Fruit fly (Drosophila melanogaster) whole organism, adult: ENCODE results near the gene chas.

Source experiments
- CG11617 ChIP-seq: fragments of 200-800 bp; sonication (Bioruptor generic); optimal IDR thresholded peaks from 2 replicates; lab custom pipeline; 2017; ENCODE audit warnings: mild to moderate bottlenecking, missing biosample characterization, missing genetic modification reagents, missing genetic modification characterization
- CG12768 ChIP-seq: fragments of 200-800 bp; sonication (Bioruptor generic); optimal IDR thresholded peaks from 2 replicates; lab custom pipeline; 2017; ENCODE audit warnings: missing biosample characterization, missing genetic modification characterization, mild to moderate bottlenecking, moderate library complexity, missing genetic modification reagents
- CG14711 ChIP-seq: fragments of 200-800 bp; sonication (Bioruptor generic); optimal IDR thresholded peaks from 2 replicates; lab custom pipeline; 2018; ENCODE audit warnings: missing biosample characterization, mild to moderate bottlenecking, missing genetic modification characterization, moderate library complexity
- CG1620 ChIP-seq: fragments of 200-800 bp; sonication (Bioruptor generic); optimal IDR thresholded peaks from 2 replicates; lab custom pipeline; 2016; ENCODE audit warnings: missing biosample characterization, missing genetic modification characterization
- CG33017 ChIP-seq: fragments of 200-800 bp; sonication (Bioruptor generic); optimal IDR thresholded peaks from 2 replicates; lab custom pipeline; 2018; ENCODE audit warnings: missing biosample characterization, mild to moderate bottlenecking, missing genetic modification characterization, moderate library complexity
- CG5204 ChIP-seq: fragments of 200-800 bp; sonication (Bioruptor generic); optimal IDR thresholded peaks from 2 replicates; lab custom pipeline; 2016; ENCODE audit warnings: missing biosample characterization, missing genetic modification characterization
- CG7045 ChIP-seq: fragments of 200-800 bp; sonication (Bioruptor generic); optimal IDR thresholded peaks from 2 replicates; lab custom pipeline; 2017; ENCODE audit warnings: missing biosample characterization, mild to moderate bottlenecking, missing genetic modification characterization
- CG7101 ChIP-seq: fragments of 200-800 bp; sonication (Bioruptor generic); optimal IDR thresholded peaks from 2 replicates; lab custom pipeline; 2018; ENCODE audit warnings: missing biosample characterization, mild to moderate bottlenecking, missing genetic modification characterization, moderate library complexity
- Clk ChIP-seq: fragments of 200-800 bp; sonication (Bioruptor generic); optimal IDR thresholded peaks from 2 replicates; lab custom pipeline; 2017; ENCODE audit warnings: missing biosample characterization, missing genetic modification characterization
- Crg-1 ChIP-seq: fragments of 200-800 bp; sonication (Bioruptor generic); optimal IDR thresholded peaks from 2 replicates; lab custom pipeline; 2016; ENCODE audit warnings: missing biosample characterization, missing genetic modification characterization
- Hr96 ChIP-seq: fragments of 200-800 bp; sonication (Bioruptor generic); optimal IDR thresholded peaks from 2 replicates; lab custom pipeline; 2016; ENCODE audit warnings: missing biosample characterization, missing genetic modification characterization
- Mnt ChIP-seq: fragments of 200-800 bp; sonication (Bioruptor generic); optimal IDR thresholded peaks from 2 replicates; lab custom pipeline; 2016; ENCODE audit warnings: missing biosample characterization, mild to moderate bottlenecking, missing genetic modification characterization
- bab1 ChIP-seq: fragments of 200-800 bp; sonication (Bioruptor generic); optimal IDR thresholded peaks from 3 replicates; lab custom pipeline; 2019; ENCODE audit warnings: missing biosample characterization, mild to moderate bottlenecking, missing genetic modification characterization, moderate library complexity
- cic ChIP-seq: fragments of 200-800 bp; sonication (Bioruptor generic); optimal IDR thresholded peaks from 2 replicates; lab custom pipeline; 2017; ENCODE audit warnings: missing biosample characterization, mild to moderate bottlenecking, missing genetic modification characterization, moderate library complexity
- cnc ChIP-seq, 2 experiments: fragments of >200 bp; optimal IDR thresholded peaks; 2 replicates each; lab custom pipeline; 2017
- kay ChIP-seq: fragments of 200-800 bp; sonication (Bioruptor generic); peaks from one replicate; lab custom pipeline; 2016; ENCODE audit warnings: missing biosample characterization, missing genetic modification characterization, borderline replicate concordance
- ovo ChIP-seq: fragments of 200-800 bp; sonication (Bioruptor generic); optimal IDR thresholded peaks from 2 replicates; lab custom pipeline; 2016; ENCODE audit warnings: missing biosample characterization, missing genetic modification characterization
- pad ChIP-seq: fragments of 200-800 bp; sonication (Bioruptor generic); optimal IDR thresholded peaks from 3 replicates; lab custom pipeline; 2017; ENCODE audit warnings: missing biosample characterization, missing genetic modification characterization, mild to moderate bottlenecking, moderate library complexity, missing genetic modification reagents
- tj ChIP-seq: fragments of 200-800 bp; sonication (Bioruptor generic); optimal IDR thresholded peaks from 3 replicates; lab custom pipeline; 2017; ENCODE audit warnings: missing biosample characterization, mild to moderate bottlenecking, missing genetic modification characterization, moderate library complexity
- toe ChIP-seq: fragments of 200-800 bp; sonication (Bioruptor generic); optimal IDR thresholded peaks from 2 replicates; lab custom pipeline; 2016; ENCODE audit warnings: missing biosample characterization, missing genetic modification characterization

chas gene

dm6 chrX:17732076-17732475 lies 33.5 kb upstream of the chas start:
- TF ChIP-seq Hr96 (no peak), cnc (optimal IDR thresholded peaks at IDR 0.05; lab: Kevin White, UChicago) (no peak), tj (peak; percentile 11), kay (GFP tag; lab: Kevin White, UChicago) (peak; percentile 36)

DNA sequence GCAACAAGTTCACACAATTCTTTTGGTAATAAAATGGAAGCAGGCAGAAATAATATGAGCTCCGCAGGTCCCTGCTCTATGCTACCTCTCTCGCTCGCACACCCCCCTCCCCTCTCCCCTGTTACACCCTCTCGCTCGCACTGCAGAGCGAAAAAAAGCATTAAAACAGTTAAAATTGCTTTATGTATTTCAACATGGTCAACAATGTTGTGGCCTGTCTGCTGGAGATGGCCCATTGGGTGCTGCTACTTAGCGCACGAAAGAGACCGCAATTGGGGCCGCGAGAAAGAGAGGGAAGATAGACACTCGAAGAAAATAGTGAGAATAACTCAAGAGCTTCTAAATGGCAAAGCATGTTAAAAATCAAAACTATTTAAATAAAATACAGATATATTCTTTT lies 29.8 kb upstream of the chas start:
- TF ChIP-seq CG7045 (no peak), bab1 (GFP tag; lab: Kevin White, UChicago) (no peak), cnc (optimal IDR thresholded peaks at IDR 0.05; lab: Kevin White, UChicago) (no peak), Mnt (GFP tag; lab: Kevin White, UChicago) (no peak), toe (GFP tag; lab: Kevin White, UChicago) (no peak), ovo (GFP tag; lab: Kevin White, UChicago) (no peak), cic (GFP tag; lab: Kevin White, UChicago) (no peak), Hr96 (no peak), CG33017 (no peak), Crg-1 (GFP tag; lab: Kevin White, UChicago) (no peak), Clk (GFP tag; lab: Kevin White, UChicago) (no peak), CG5204 (GFP tag; lab: Kevin White, UChicago) (no peak)

- no peak for TF ChIP-seq ovo (GFP tag; lab: Kevin White, UChicago)
- no peak for TF ChIP-seq Crg-1 (GFP tag; lab: Kevin White, UChicago)
- TF ChIP-seq kay (GFP tag; lab: Kevin White, UChicago), result no peak
- no peak for TF ChIP-seq toe (GFP tag; lab: Kevin White, UChicago)
- peak; percentile 74 for TF ChIP-seq CG14711 (tag; lab: Kevin White, UChicago)
- no peak for TF ChIP-seq tj
- TF ChIP-seq CG12768, result no peak
- no peak for TF ChIP-seq Clk (GFP tag; lab: Kevin White, UChicago)
- peak; percentile 6 for TF ChIP-seq CG5204 (GFP tag; lab: Kevin White, UChicago)
- no peak for TF ChIP-seq bab1 (GFP tag; lab: Kevin White, UChicago)
- TF ChIP-seq cic (GFP tag; lab: Kevin White, UChicago), result no peak
- TF ChIP-seq CG1620 (GFP tag; lab: Kevin White, UChicago), result no peak
- TF ChIP-seq CG33017, result peak; percentile 52
- TF ChIP-seq pad (GFP tag; lab: Kevin White, UChicago), result peak; percentile 13
- peak; percentile 64 for TF ChIP-seq CG7101 (tag; lab: Kevin White, UChicago)
- peak; percentile 27 for TF ChIP-seq CG7045
- peak; percentile 49 for TF ChIP-seq CG11617 (GFP tag; lab: Kevin White, UChicago)
- peak; percentile 58 for TF ChIP-seq Hr96
- no peak for TF ChIP-seq Mnt (GFP tag; lab: Kevin White, UChicago)
- no peak for TF ChIP-seq cnc (optimal IDR thresholded peaks at IDR 0.05; lab: Kevin White, UChicago)
Measured at dm6 chrX:17726551-17727180, 28.1 kb upstream of the chas start.

dm6 chrX:17725937-17726489 lies 27.5 kb upstream of the chas start:
- no peak for TF ChIP-seq bab1 (GFP tag; lab: Kevin White, UChicago)
- no peak for TF ChIP-seq kay (GFP tag; lab: Kevin White, UChicago)
- no peak for TF ChIP-seq CG1620 (GFP tag; lab: Kevin White, UChicago)

- TF ChIP-seq toe (GFP tag; lab: Kevin White, UChicago), result no peak
- TF ChIP-seq bab1 (GFP tag; lab: Kevin White, UChicago), result no peak
- TF ChIP-seq Mnt (GFP tag; lab: Kevin White, UChicago), result no peak
- TF ChIP-seq cnc (optimal IDR thresholded peaks at IDR 0.05; lab: Kevin White, UChicago), result no peak
- TF ChIP-seq CG33017, result no peak
- no peak for TF ChIP-seq CG1620 (GFP tag; lab: Kevin White, UChicago)
- no peak for TF ChIP-seq CG7101 (tag; lab: Kevin White, UChicago)
Measured at dm6 chrX:17724288-17724914, 25.9 kb upstream of the chas start.

- TF ChIP-seq tj (peak; percentile 13), Mnt (GFP tag; lab: Kevin White, UChicago) (peak; percentile 74), CG1620 (GFP tag; lab: Kevin White, UChicago) (peak; percentile 3), CG33017 (no peak), cic (GFP tag; lab: Kevin White, UChicago) (peak; percentile 88), CG12768 (no peak), bab1 (GFP tag; lab: Kevin White, UChicago) (peak; percentile 39), CG7101 (tag; lab: Kevin White, UChicago) (peak; percentile 32), pad (GFP tag; lab: Kevin White, UChicago) (peak; percentile 46), toe (GFP tag; lab: Kevin White, UChicago) (no peak)
Measured at dm6 chrX:17722912-17723311, 24.4 kb upstream of the chas start.
